Worm (Caenorhabditis elegans): Measurements from ENCODE around the gene R07H5.11.
A peak's percentile ranks its signal among the peaks of the same experiment; 100 is the strongest.
"Not testable (repeated sequence)": the region's sequence is repeated elsewhere in the genome, so short reads cannot be mapped to it uniquely, and the experiment has no call there.

- TF ChIP-seq him-1 (tag; optimal IDR thresholded peaks at IDR 0.05): peak; percentile 25
- not testable (repeated sequence) for TF ChIP-seq dao-5 (tag; optimal IDR thresholded peaks at IDR 0.05)
- TF ChIP-seq W03F9.2 (tag; optimal IDR thresholded peaks at IDR 0.05): peak; percentile 77
Observed at ce11 chrIV:11179123-11179740, 23.3 kb upstream of the R07H5.11 start, which contains the start of gene cpt-2.
